Worm (Caenorhabditis elegans) whole organism, L1 larva: ENCODE data around the gene Y116F11B.6.

Source experiments
- aha-1 ChIP-seq: fragments of 150-350 bp; optimal IDR thresholded peaks from 2 replicates; lab custom pipeline; 2014; ENCODE audit warnings: missing biosample characterization, missing genetic modification characterization
- ama-1 ChIP-seq: fragments of 150-350 bp; optimal IDR thresholded peaks from 2 replicates; lab custom pipeline; 2014
- blmp-1 ChIP-seq: fragments of 150-350 bp; optimal IDR thresholded peaks from 2 replicates; lab custom pipeline; 2014; ENCODE audit warnings: missing biosample characterization, missing genetic modification characterization
- ceh-8 ChIP-seq: fragments of 200-800 bp; sonication (Bioruptor generic); optimal IDR thresholded peaks from 2 replicates; lab custom pipeline; 2018; ENCODE audit warnings: mild to moderate bottlenecking, missing genetic modification characterization, moderate library complexity, missing compliant biosample characterization
- ceh-90 ChIP-seq: sonication (generic microtip); optimal IDR thresholded peaks from 2 replicates; lab custom pipeline; 2016; ENCODE audit warnings: missing genetic modification characterization, missing compliant biosample characterization
- ces-1 ChIP-seq: fragments of 150-350 bp; optimal IDR thresholded peaks from 2 replicates; lab custom pipeline; 2014; ENCODE audit warnings: missing biosample characterization, missing genetic modification reagents, missing genetic modification characterization
- dsc-1 ChIP-seq: sonication (generic microtip); optimal IDR thresholded peaks from 2 replicates; lab custom pipeline; 2016; ENCODE audit warnings: mild to moderate bottlenecking, missing genetic modification characterization, missing compliant biosample characterization
- efl-1 ChIP-seq, 4 experiments: fragments of 150-350 bp; optimal IDR thresholded peaks in 3 of 4; peaks in 1 of 4; 1 replicate in 1 of 4; 2 replicates in 3 of 4; lab custom pipeline; 2014; ENCODE audit warnings: missing biosample characterization in 2 of 4, missing genetic modification characterization in 2 of 4, missing genetic modification reagents in 2 of 4
- efl-3 ChIP-seq: fragments of 200-800 bp; sonication (Bioruptor generic); optimal IDR thresholded peaks from 2 replicates; lab custom pipeline; 2018; ENCODE audit warnings: mild to moderate bottlenecking, missing genetic modification characterization, missing compliant biosample characterization
- egl-13 ChIP-seq: sonication (generic microtip); optimal IDR thresholded peaks from 2 replicates; lab custom pipeline; 2016; ENCODE audit warnings: missing genotype, missing genetic modification reagents, missing genetic modification characterization, missing compliant biosample characterization
- fkh-8 ChIP-seq: sonication (generic microtip); optimal IDR thresholded peaks from 2 replicates; lab custom pipeline; 2016; ENCODE audit warnings: mild to moderate bottlenecking, missing genetic modification characterization, missing compliant biosample characterization
- hlh-17 ChIP-seq: fragments of 200-800 bp; sonication (Bioruptor generic); optimal IDR thresholded peaks from 2 replicates; lab custom pipeline; 2018; ENCODE audit warnings: missing genetic modification characterization, mild to moderate bottlenecking, missing compliant biosample characterization, moderate library complexity, borderline replicate concordance
- hlh-4 ChIP-seq: sonication (generic microtip); optimal IDR thresholded peaks from 2 replicates; lab custom pipeline; 2016; ENCODE audit warnings: mild to moderate bottlenecking, missing genetic modification characterization, missing compliant biosample characterization
- irx-1 ChIP-seq: sonication (generic microtip); optimal IDR thresholded peaks from 2 replicates; lab custom pipeline; 2016; ENCODE audit warnings: missing genetic modification characterization, missing compliant biosample characterization
- lin-13 ChIP-seq: fragments of 150-350 bp; optimal IDR thresholded peaks from 2 replicates; lab custom pipeline; 2014; ENCODE audit warnings: missing biosample characterization, missing genetic modification reagents, missing genetic modification characterization
- lin-15B ChIP-seq: fragments of 150-350 bp; sonication (generic microtip); optimal IDR thresholded peaks from 3 replicates; lab custom pipeline; 2014; ENCODE audit warnings: missing biosample characterization, missing genetic modification characterization
- lin-39 ChIP-seq: fragments of 150-350 bp; optimal IDR thresholded peaks from 2 replicates; lab custom pipeline; 2014; ENCODE audit warnings: missing biosample characterization, missing genetic modification reagents, missing genetic modification characterization
- mdl-1 ChIP-seq, 2 experiments: fragments of 150-350 bp; optimal IDR thresholded peaks; 2 replicates each; lab custom pipeline; 2014 to 2017; ENCODE audit warnings: missing biosample characterization in 2 of 2, missing genetic modification characterization in 2 of 2, inconsistent platforms in 1 of 2
- nhr-12 ChIP-seq: sonication (generic microtip); optimal IDR thresholded peaks from 2 replicates; lab custom pipeline; 2017; ENCODE audit warnings: missing biosample characterization, missing genetic modification characterization
- nhr-71 ChIP-seq: sonication (generic microtip); optimal IDR thresholded peaks from 2 replicates; lab custom pipeline; 2016; ENCODE audit warnings: mild to moderate bottlenecking, missing genetic modification characterization, moderate library complexity, missing compliant biosample characterization
- nhr-90 ChIP-seq: sonication (generic microtip); optimal IDR thresholded peaks from 2 replicates; lab custom pipeline; 2016; ENCODE audit warnings: mild to moderate bottlenecking, missing genetic modification characterization, missing compliant biosample characterization; ENCODE audit not compliant: poor library complexity
- pax-3 ChIP-seq: fragments of 200-800 bp; sonication (Bioruptor generic); optimal IDR thresholded peaks from 2 replicates; lab custom pipeline; 2018; ENCODE audit warnings: mild to moderate bottlenecking, missing genetic modification characterization, moderate library complexity, missing compliant biosample characterization
- sox-4 ChIP-seq: sonication (generic microtip); optimal IDR thresholded peaks from 2 replicates; lab custom pipeline; 2016; ENCODE audit warnings: missing genetic modification characterization, missing compliant biosample characterization
- unc-62 ChIP-seq: fragments of 150-350 bp; optimal IDR thresholded peaks from 2 replicates; lab custom pipeline; 2014; ENCODE audit warnings: missing biosample characterization, missing genetic modification reagents, missing genetic modification characterization
- unc-98 ChIP-seq: fragments of 200-800 bp; sonication (Bioruptor generic); IDR thresholded peaks from 2 replicates; pipeline ENCODE4 v1.3.6; 2022; ENCODE audit warnings: missing genetic modification characterization, missing compliant biosample characterization
- ztf-4 ChIP-seq: fragments of 150-350 bp; optimal IDR thresholded peaks from 2 replicates; lab custom pipeline; 2014; ENCODE audit warnings: missing biosample characterization, missing genetic modification characterization

The Y116F11B.6 gene

ce11 chrV:19805548-19805947 lies 40.2 kb downstream of the Y116F11B.6 start:
- TF ChIP-seq ceh-8 (GFP tag; lab: Kevin White, UChicago) = peak; percentile 71
- no peak for TF ChIP-seq efl-1 (optimal IDR thresholded peaks at IDR 0.05; lab: Kevin White, UChicago)
- TF ChIP-seq efl-1 (GFP tag; optimal IDR thresholded peaks at IDR 0.05 in 1 of 2; lab: Kevin White, UChicago) = peak in 1 of 2 experiments; percentile 37
- no peak for TF ChIP-seq egl-13
- TF ChIP-seq nhr-71 (tag; lab: Kevin White, UChicago) = peak; percentile 8
- TF ChIP-seq fkh-8 (tag; lab: Kevin White, UChicago) = peak; percentile 51
- no peak for TF ChIP-seq irx-1 (tag; lab: Kevin White, UChicago)
- TF ChIP-seq pax-3 = peak; percentile 8
- peak; percentile 40 for TF ChIP-seq dsc-1

- no peak for TF ChIP-seq efl-3 (GFP tag; lab: Kevin White, UChicago)
- TF ChIP-seq lin-15B (tag; lab: Kevin White, UChicago) = no peak
- no peak for TF ChIP-seq lin-13
- TF ChIP-seq ama-1 (lab: Kevin White, UChicago) = no peak
- TF ChIP-seq hlh-17 (GFP tag; lab: Kevin White, UChicago) = no peak
- peak; percentile 92 for TF ChIP-seq dsc-1
- TF ChIP-seq sox-4 (tag; lab: Kevin White, UChicago) = peak; percentile 33
- TF ChIP-seq unc-98 = no peak
- TF ChIP-seq aha-1 (tag; lab: Kevin White, UChicago) = no peak
- TF ChIP-seq ztf-4 = no peak
- TF ChIP-seq ces-1 = no peak
- TF ChIP-seq, all 84 proteins: peak for 2
These were observed 43.0 kb downstream of the Y116F11B.6 start for ce11 chrV:19802797-19803196.

- TF ChIP-seq blmp-1 = peak; percentile 12
- no peak for TF ChIP-seq unc-98
These were observed 44.7 kb downstream of the Y116F11B.6 start, which contains the start of gene Y116F11B.2 for ce11 chrV:19801033-19801432. TSS of gene Y116F11B.2 (minus strand) at chrV:19801133.

- TF ChIP-seq lin-39 (no peak), unc-62 (GFP tag; lab: Kevin White, UChicago) (no peak), nhr-71 (tag; lab: Kevin White, UChicago) (no peak), efl-3 (GFP tag; lab: Kevin White, UChicago) (no peak), hlh-4 (tag; lab: Kevin White, UChicago) (no peak), nhr-90 (tag; lab: Kevin White, UChicago) (no peak), mdl-1 (tag; optimal IDR thresholded peaks at IDR 0.05; lab: Kevin White, UChicago) (no peak), ceh-90 (tag; lab: Kevin White, UChicago) (no peak), hlh-17 (GFP tag; lab: Kevin White, UChicago) (no peak), nhr-12 (tag; lab: Kevin White, UChicago) (no peak)
These were observed 50.8 kb downstream of the Y116F11B.6 start, which contains the start of gene M162.7 for ce11 chrV:19794931-19795330. TSS of gene M162.7 (minus strand) at chrV:19795031.
